Worm (Caenorhabditis elegans) whole organism, L1 larva: ENCODE measurements around the gene R11D1.4.

ENCODE experiments used
- aly-2 ChIP-seq: fragments of 150-350 bp; optimal IDR thresholded peaks from 2 replicates; lab custom pipeline; 2014; ENCODE audit warnings: missing biosample characterization, missing genetic modification characterization
- ama-1 ChIP-seq: fragments of 150-350 bp; optimal IDR thresholded peaks from 2 replicates; lab custom pipeline; 2014
- ets-5 ChIP-seq: fragments of 200-800 bp; sonication (Bioruptor generic); IDR thresholded peaks from 2 replicates; pipeline ENCODE4 v1.3.6; 2022; ENCODE audit warnings: missing genetic modification characterization, missing compliant biosample characterization
- fkh-10 ChIP-seq: sonication (generic microtip); optimal IDR thresholded peaks from 2 replicates; lab custom pipeline; 2017; ENCODE audit warnings: missing biosample characterization, missing genetic modification reagents, missing genetic modification characterization
- mdl-1 ChIP-seq, 2 experiments: fragments of 150-350 bp; optimal IDR thresholded peaks; 2 replicates each; lab custom pipeline; 2014 to 2017; ENCODE audit warnings: missing biosample characterization in 2 of 2, missing genetic modification characterization in 2 of 2, inconsistent platforms in 1 of 2
- pqm-1 ChIP-seq: sonication (generic microtip); optimal IDR thresholded peaks from 3 replicates; lab custom pipeline; 2017; ENCODE audit warnings: missing biosample characterization, missing genetic modification characterization
- unc-62 ChIP-seq: fragments of 150-350 bp; optimal IDR thresholded peaks from 2 replicates; lab custom pipeline; 2014; ENCODE audit warnings: missing biosample characterization, missing genetic modification reagents, missing genetic modification characterization
- unc-98 ChIP-seq: fragments of 200-800 bp; sonication (Bioruptor generic); IDR thresholded peaks from 2 replicates; pipeline ENCODE4 v1.3.6; 2022; ENCODE audit warnings: missing genetic modification characterization, missing compliant biosample characterization

- no peak for TF ChIP-seq ama-1
- peak; percentile 42 for TF ChIP-seq fkh-10
- no peak for TF ChIP-seq unc-62 (GFP tag; lab: Kevin White, UChicago)
- TF ChIP-seq pqm-1 (tag; lab: Kevin White, UChicago): no peak
- peak in 1 of 2 experiments; percentile 88 for TF ChIP-seq mdl-1 (tag; optimal IDR thresholded peaks at IDR 0.05; lab: Kevin White, UChicago)
- TF ChIP-seq unc-98: no peak
- peak; percentile 42 for TF ChIP-seq aly-2
- TF ChIP-seq ets-5 (GFP tag; lab: Robert Waterston, UW): no peak
Observed at ce11 chrV:12728062-12728665, 14.1 kb upstream of the R11D1.4 start, which contains the start of the genes rpl-28 and mrpl-49.
